Worm (Caenorhabditis elegans) whole organism, L1 larva: ENCODE results near the gene R09E10.5.
A peak's percentile ranks its signal among the peaks of the same experiment; 100 is the strongest.

Experiments used
- C04F5.9 ChIP-seq: sonication (generic microtip); optimal IDR thresholded peaks from 2 replicates; lab custom pipeline; 2016; ENCODE audit warnings: missing genetic modification characterization, missing compliant biosample characterization
- C16A3.4 ChIP-seq: fragments of 150-350 bp; optimal IDR thresholded peaks from 2 replicates; lab custom pipeline; 2014; ENCODE audit warnings: missing biosample characterization, missing genetic modification characterization
- C34B4.2 ChIP-seq: sonication (generic microtip); optimal IDR thresholded peaks from 2 replicates; lab custom pipeline; 2017; ENCODE audit warnings: mild to moderate bottlenecking, missing genetic modification characterization, missing compliant biosample characterization
- F16B12.6 ChIP-seq: fragments of 150-350 bp; optimal IDR thresholded peaks from 2 replicates; lab custom pipeline; 2014; ENCODE audit warnings: missing biosample characterization, missing genetic modification characterization
- Y116A8C.19 ChIP-seq: sonication (generic microtip); optimal IDR thresholded peaks from 2 replicates; lab custom pipeline; 2016; ENCODE audit warnings: missing compliant biosample characterization, missing genetic modification characterization, borderline replicate concordance
- aly-2 ChIP-seq: fragments of 150-350 bp; optimal IDR thresholded peaks from 2 replicates; lab custom pipeline; 2014; ENCODE audit warnings: missing biosample characterization, missing genetic modification characterization
- blmp-1 ChIP-seq: fragments of 150-350 bp; optimal IDR thresholded peaks from 2 replicates; lab custom pipeline; 2014; ENCODE audit warnings: missing biosample characterization, missing genetic modification characterization
- ceh-63 ChIP-seq: fragments of 200-800 bp; sonication (Bioruptor generic); optimal IDR thresholded peaks from 2 replicates; lab custom pipeline; 2018; ENCODE audit warnings: mild to moderate bottlenecking, missing genetic modification characterization, missing compliant biosample characterization
- ceh-82 ChIP-seq, 3 experiments: fragments of 150-350 bp in 1 of 3; sonication (generic microtip) in 2 of 3; optimal IDR thresholded peaks; 2 replicates each; lab custom pipeline; 2014 to 2017; ENCODE audit warnings: missing biosample characterization in 3 of 3, missing genetic modification characterization in 3 of 3
- ceh-88 ChIP-seq: fragments of 200-800 bp; sonication (Bioruptor generic); IDR thresholded peaks from 2 replicates; pipeline ENCODE4 v1.3.6; 2022; ENCODE audit warnings: missing genetic modification characterization, missing compliant biosample characterization
- dpl-1 ChIP-seq, 3 experiments: fragments of 150-350 bp in 2 of 3; sonication (generic microtip) in 1 of 3; optimal IDR thresholded peaks; 2 replicates each; lab custom pipeline; 2014 to 2017; ENCODE audit warnings: missing biosample characterization in 3 of 3, missing genetic modification characterization in 3 of 3, missing genetic modification reagents in 3 of 3
- dsc-1 ChIP-seq: sonication (generic microtip); optimal IDR thresholded peaks from 2 replicates; lab custom pipeline; 2016; ENCODE audit warnings: mild to moderate bottlenecking, missing genetic modification characterization, missing compliant biosample characterization
- efl-3 ChIP-seq: fragments of 200-800 bp; sonication (Bioruptor generic); optimal IDR thresholded peaks from 2 replicates; lab custom pipeline; 2018; ENCODE audit warnings: mild to moderate bottlenecking, missing genetic modification characterization, missing compliant biosample characterization
- elt-2 ChIP-seq: sonication (generic microtip); optimal IDR thresholded peaks from 2 replicates; lab custom pipeline; 2016; ENCODE audit warnings: missing genetic modification characterization, mild to moderate bottlenecking, inconsistent platforms, missing compliant biosample characterization, missing genetic modification reagents
- elt-3 ChIP-seq, 6 experiments: fragments of 150-350 bp in 1 of 6; sonication (generic microtip); optimal IDR thresholded peaks; 2 replicates each; lab custom pipeline; 2017 to 2018; ENCODE audit warnings: missing biosample characterization in 6 of 6, missing genetic modification characterization in 6 of 6, inconsistent platforms in 1 of 6
- fkh-10 ChIP-seq: sonication (generic microtip); optimal IDR thresholded peaks from 2 replicates; lab custom pipeline; 2017; ENCODE audit warnings: missing biosample characterization, missing genetic modification reagents, missing genetic modification characterization
- fkh-4 ChIP-seq: sonication (generic microtip); optimal IDR thresholded peaks from 2 replicates; lab custom pipeline; 2016; ENCODE audit warnings: missing compliant biosample characterization, missing genetic modification characterization, borderline replicate concordance
- fkh-8 ChIP-seq: sonication (generic microtip); optimal IDR thresholded peaks from 2 replicates; lab custom pipeline; 2016; ENCODE audit warnings: mild to moderate bottlenecking, missing genetic modification characterization, missing compliant biosample characterization
- irx-1 ChIP-seq: sonication (generic microtip); optimal IDR thresholded peaks from 2 replicates; lab custom pipeline; 2016; ENCODE audit warnings: missing genetic modification characterization, missing compliant biosample characterization
- isw-1 ChIP-seq: fragments of 200-800 bp; sonication (Bioruptor generic); IDR thresholded peaks from 2 replicates; pipeline ENCODE4 v1.3.6; 2022; ENCODE audit warnings: missing genetic modification characterization, missing compliant biosample characterization
- lin-14 ChIP-seq: fragments of 200-800 bp; sonication (Bioruptor generic); optimal IDR thresholded peaks from 2 replicates; lab custom pipeline; 2018; ENCODE audit warnings: mild to moderate bottlenecking, missing genetic modification characterization, moderate library complexity, missing compliant biosample characterization
- lin-15B ChIP-seq: fragments of 150-350 bp; sonication (generic microtip); optimal IDR thresholded peaks from 3 replicates; lab custom pipeline; 2014; ENCODE audit warnings: missing biosample characterization, missing genetic modification characterization
- mef-2 ChIP-seq: fragments of 150-350 bp; optimal IDR thresholded peaks from 2 replicates; lab custom pipeline; 2014; ENCODE audit warnings: missing biosample characterization, missing genetic modification characterization
- mep-1 ChIP-seq: fragments of 150-350 bp; optimal IDR thresholded peaks from 2 replicates; lab custom pipeline; 2014; ENCODE audit warnings: missing biosample characterization, missing genetic modification characterization
- nhr-11 ChIP-seq: fragments of 150-350 bp; optimal IDR thresholded peaks from 2 replicates; lab custom pipeline; 2014; ENCODE audit warnings: missing biosample characterization, missing genetic modification characterization
- nhr-12 ChIP-seq: sonication (generic microtip); optimal IDR thresholded peaks from 2 replicates; lab custom pipeline; 2017; ENCODE audit warnings: missing biosample characterization, missing genetic modification characterization
- nhr-20 ChIP-seq: sonication (generic microtip); optimal IDR thresholded peaks from 2 replicates; lab custom pipeline; 2016; ENCODE audit warnings: mild to moderate bottlenecking, missing genetic modification characterization, missing compliant biosample characterization
- nhr-28 ChIP-seq: fragments of 150-350 bp; optimal IDR thresholded peaks from 2 replicates; lab custom pipeline; 2014; ENCODE audit warnings: missing biosample characterization, missing genetic modification characterization
- nhr-71 ChIP-seq: sonication (generic microtip); optimal IDR thresholded peaks from 2 replicates; lab custom pipeline; 2016; ENCODE audit warnings: mild to moderate bottlenecking, missing genetic modification characterization, moderate library complexity, missing compliant biosample characterization
- nhr-77 ChIP-seq: fragments of 150-350 bp; optimal IDR thresholded peaks from 2 replicates; lab custom pipeline; 2014; ENCODE audit warnings: missing biosample characterization, missing genetic modification characterization
- nhr-90 ChIP-seq: sonication (generic microtip); optimal IDR thresholded peaks from 2 replicates; lab custom pipeline; 2016; ENCODE audit warnings: mild to moderate bottlenecking, missing genetic modification characterization, missing compliant biosample characterization; ENCODE audit not compliant: poor library complexity
- pag-3 ChIP-seq: sonication (generic microtip); optimal IDR thresholded peaks from 2 replicates; lab custom pipeline; 2017; ENCODE audit warnings: missing genetic modification characterization, mild to moderate bottlenecking, missing compliant biosample characterization, antibody characterized with exemption, borderline replicate concordance; ENCODE audit not compliant: insufficient read depth
- rnt-1 ChIP-seq: sonication (generic microtip); optimal IDR thresholded peaks from 2 replicates; lab custom pipeline; 2016; ENCODE audit warnings: mild to moderate bottlenecking, missing genetic modification characterization, moderate library complexity, missing compliant biosample characterization
- skn-1 ChIP-seq: fragments of 150-350 bp; optimal IDR thresholded peaks from 2 replicates; lab custom pipeline; 2014; ENCODE audit warnings: missing biosample characterization, missing genetic modification characterization
- snpc-4 ChIP-seq: fragments of 150-350 bp; optimal IDR thresholded peaks from 2 replicates; lab custom pipeline; 2014; ENCODE audit warnings: missing biosample characterization, missing genetic modification characterization
- snu-23 ChIP-seq: sonication (generic microtip); optimal IDR thresholded peaks from 2 replicates; lab custom pipeline; 2016; ENCODE audit warnings: missing genetic modification characterization, missing compliant biosample characterization
- sup-37 ChIP-seq: fragments of 200-800 bp; sonication (Bioruptor generic); optimal IDR thresholded peaks from 2 replicates; lab custom pipeline; 2018; ENCODE audit warnings: mild to moderate bottlenecking, missing genetic modification characterization, missing compliant biosample characterization
- tlp-1 ChIP-seq: fragments of 150-350 bp; optimal IDR thresholded peaks from 2 replicates; lab custom pipeline; 2014; ENCODE audit warnings: missing biosample characterization, missing genetic modification characterization
- unc-30 ChIP-seq: sonication (generic microtip); optimal IDR thresholded peaks from 2 replicates; lab custom pipeline; 2017; ENCODE audit warnings: missing biosample characterization, missing genetic modification characterization
- unc-62 ChIP-seq: fragments of 150-350 bp; optimal IDR thresholded peaks from 2 replicates; lab custom pipeline; 2014; ENCODE audit warnings: missing biosample characterization, missing genetic modification reagents, missing genetic modification characterization
- xbp-1 ChIP-seq: sonication (generic microtip); optimal IDR thresholded peaks from 2 replicates; lab custom pipeline; 2016; ENCODE audit warnings: missing genetic modification characterization, missing compliant biosample characterization
- zip-4 ChIP-seq: fragments of 200-800 bp; sonication (Bioruptor generic); optimal IDR thresholded peaks from 2 replicates; lab custom pipeline; 2018; ENCODE audit warnings: mild to moderate bottlenecking, missing genetic modification characterization, moderate library complexity, missing compliant biosample characterization

Gene R09E10.5

DNA sequence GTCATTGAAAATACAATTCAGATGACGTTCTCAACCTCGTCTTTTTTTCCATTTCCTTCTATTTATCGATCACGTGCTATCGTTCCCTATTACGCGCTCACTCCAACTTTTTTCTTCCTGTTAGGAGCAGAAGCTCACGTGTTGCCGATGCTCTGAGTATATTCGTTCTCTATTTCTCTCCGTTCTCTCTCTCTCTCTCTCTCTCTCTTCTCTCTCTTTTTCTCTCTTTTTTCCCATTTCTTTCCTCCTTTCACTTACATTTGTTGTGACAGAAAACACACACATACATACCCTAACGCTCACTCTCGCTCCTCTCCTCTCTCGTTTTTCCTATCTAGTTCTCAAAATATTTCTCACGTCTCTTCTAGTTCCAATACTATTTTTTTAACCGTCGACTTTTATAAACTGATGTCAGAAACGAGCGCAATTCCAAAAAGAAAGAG lies 49.7 kb downstream of the R09E10.5 start (continued):
- TF ChIP-seq sup-37 (GFP tag; lab: Kevin White, UChicago) (peak; percentile 74), mep-1 (tag; lab: Kevin White, UChicago) (peak; percentile 81), irx-1 (tag; lab: Kevin White, UChicago) (peak; percentile 90), C34B4.2 (tag; lab: Kevin White, UChicago) (no peak), fkh-4 (peak; percentile 51), nhr-77 (peak; percentile 82), unc-62 (no peak), F16B12.6 (tag; lab: Kevin White, UChicago) (peak; percentile 9), zip-4 (peak; percentile 55), fkh-10 (GFP tag; lab: Kevin White, UChicago) (peak; percentile 93), ceh-63 (no peak), nhr-11 (tag; lab: Kevin White, UChicago) (peak; percentile 91), xbp-1 (peak; percentile 91), pag-3 (tag; lab: Kevin White, UChicago) (no peak), lin-14 (GFP tag; lab: Kevin White, UChicago) (peak; percentile 100), nhr-28 (tag; lab: Kevin White, UChicago) (no peak), skn-1 (peak; percentile 67), elt-3 (tag; optimal IDR thresholded peaks at IDR 0.05; lab: Kevin White, UChicago) (peak in 1 of 6 experiments; percentile 60), nhr-90 (peak; percentile 80), blmp-1 (tag; lab: Kevin White, UChicago) (peak; percentile 96), elt-2 (tag; lab: Kevin White, UChicago) (peak; percentile 87), tlp-1 (tag; lab: Kevin White, UChicago) (no peak), dpl-1 (GFP tag; optimal IDR thresholded peaks at IDR 0.05; lab: Kevin White, UChicago) (peak; percentile 37 to 59 (median 58)), snu-23 (peak; percentile 95), C04F5.9 (tag; lab: Kevin White, UChicago) (no peak), fkh-8 (tag; lab: Kevin White, UChicago) (peak; percentile 98), nhr-20 (tag; lab: Kevin White, UChicago) (peak; percentile 96), C16A3.4 (tag; lab: Kevin White, UChicago) (peak; percentile 77), aly-2 (tag; lab: Kevin White, UChicago) (peak; percentile 73), nhr-71 (tag; lab: Kevin White, UChicago) (peak; percentile 99), isw-1 (GFP tag; lab: Robert Waterston, UW) (peak; percentile 83)
- TF ChIP-seq, all 84 proteins: peak for 59

DNA sequence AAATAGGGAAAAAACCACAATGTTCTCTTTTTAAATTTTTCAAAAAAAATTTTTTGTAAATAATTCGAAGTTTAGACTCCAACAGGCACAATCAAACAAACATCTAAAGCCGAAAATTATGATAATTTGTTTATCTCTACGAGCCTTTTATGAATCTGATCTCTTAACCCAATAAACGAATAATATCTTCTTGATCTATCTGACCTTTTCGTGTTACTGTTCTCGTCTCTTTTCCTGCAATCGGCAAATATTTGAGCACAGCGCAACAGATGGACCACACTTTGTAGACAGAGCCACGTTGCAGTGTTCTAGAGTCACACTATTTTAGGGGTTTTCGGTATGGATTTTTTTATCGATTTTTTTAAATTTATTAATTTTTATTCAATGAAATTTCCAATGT lies 50.3 kb downstream of the R09E10.5 start:
- TF ChIP-seq rnt-1 (tag; lab: Kevin White, UChicago) (no peak), unc-30 (no peak), efl-3 (no peak), elt-2 (tag; lab: Kevin White, UChicago) (no peak), mef-2 (tag; lab: Kevin White, UChicago) (no peak), snpc-4 (tag; lab: Kevin White, UChicago) (no peak), snu-23 (no peak), Y116A8C.19 (tag; lab: Kevin White, UChicago) (no peak), lin-15B (tag; lab: Kevin White, UChicago) (no peak), dsc-1 (tag; lab: Kevin White, UChicago) (no peak), ceh-82 (tag; optimal IDR thresholded peaks at IDR 0.05; lab: Kevin White, UChicago) (no peak), nhr-20 (tag; lab: Kevin White, UChicago) (no peak), nhr-12 (no peak), ceh-88 (GFP tag; lab: Robert Waterston, UW) (no peak)
